Worm (Caenorhabditis elegans) whole organism, L2 larva: Measurements from ENCODE around the gene F47G3.1.

ENCODE experiments used
- C34F6.9 ChIP-seq: fragments of 150-350 bp; optimal IDR thresholded peaks from 2 replicates; lab custom pipeline; 2014; ENCODE audit warnings: missing biosample characterization, missing genetic modification characterization
- F13H6.1 ChIP-seq: sonication (generic microtip); optimal IDR thresholded peaks from 2 replicates; lab custom pipeline; 2016; ENCODE audit warnings: missing genetic modification characterization, missing compliant biosample characterization
- R02D3.7 ChIP-seq: fragments of 150-350 bp; optimal IDR thresholded peaks from 2 replicates; lab custom pipeline; 2014; ENCODE audit warnings: missing biosample characterization, missing genetic modification characterization
- Y55F3AM.14 ChIP-seq: fragments of 200-800 bp; sonication (Bioruptor generic); optimal IDR thresholded peaks from 2 replicates; lab custom pipeline; 2018; ENCODE audit warnings: mild to moderate bottlenecking, missing genetic modification characterization, missing compliant biosample characterization
- ZK546.5 ChIP-seq: sonication (generic microtip); optimal IDR thresholded peaks from 2 replicates; lab custom pipeline; 2017; ENCODE audit warnings: missing biosample characterization, missing genetic modification characterization
- alr-1 ChIP-seq: fragments of 150-350 bp; optimal IDR thresholded peaks from 2 replicates; lab custom pipeline; 2014; ENCODE audit warnings: missing biosample characterization, missing genetic modification characterization
- aly-2 ChIP-seq: fragments of 150-350 bp; optimal IDR thresholded peaks from 2 replicates; lab custom pipeline; 2014; ENCODE audit warnings: missing biosample characterization, missing genetic modification characterization
- ama-1 ChIP-seq: fragments of 150-350 bp; optimal IDR thresholded peaks from 2 replicates; lab custom pipeline; 2018; ENCODE audit warnings: inconsistent platforms
- blmp-1 ChIP-seq: sonication (generic microtip); optimal IDR thresholded peaks from 2 replicates; lab custom pipeline; 2017; ENCODE audit warnings: missing genetic modification characterization, mild to moderate bottlenecking, missing compliant biosample characterization, antibody characterized with exemption, moderate library complexity; ENCODE audit not compliant: insufficient read depth
- ceh-16 ChIP-seq: fragments of 150-350 bp; optimal IDR thresholded peaks from 2 replicates; lab custom pipeline; 2014; ENCODE audit warnings: missing biosample characterization, missing genetic modification characterization
- ceh-82 ChIP-seq: fragments of 150-350 bp; optimal IDR thresholded peaks from 2 replicates; lab custom pipeline; 2014; ENCODE audit warnings: missing biosample characterization, missing genetic modification characterization
- crh-2 ChIP-seq: sonication (generic microtip); optimal IDR thresholded peaks from 2 replicates; lab custom pipeline; 2017; ENCODE audit warnings: missing biosample characterization, missing genetic modification characterization
- egl-27 ChIP-seq: sonication (generic microtip); optimal IDR thresholded peaks from 3 replicates; lab custom pipeline; 2017; ENCODE audit warnings: missing biosample characterization, missing genetic modification reagents, missing genetic modification characterization
- elt-1 ChIP-seq: fragments of 150-350 bp; optimal IDR thresholded peaks from 2 replicates; lab custom pipeline; 2014; ENCODE audit warnings: missing biosample characterization, missing genetic modification characterization
- fos-1 ChIP-seq: fragments of 150-350 bp; optimal IDR thresholded peaks from 2 replicates; lab custom pipeline; 2014; ENCODE audit warnings: missing biosample characterization, missing genetic modification characterization
- gmeb-1 ChIP-seq: fragments of 150-350 bp; optimal IDR thresholded peaks from 2 replicates; lab custom pipeline; 2014; ENCODE audit warnings: missing biosample characterization, missing genetic modification characterization
- lin-11 ChIP-seq: fragments of 150-350 bp; sonication (generic microtip); optimal IDR thresholded peaks from 2 replicates; lab custom pipeline; 2014; ENCODE audit warnings: missing biosample characterization, missing genetic modification characterization, inconsistent platforms, mixed read lengths
- lin-13 ChIP-seq: fragments of 150-350 bp; optimal IDR thresholded peaks from 2 replicates; lab custom pipeline; 2014; ENCODE audit warnings: missing biosample characterization, missing genetic modification reagents, missing genetic modification characterization
- lin-39 ChIP-seq: fragments of 150-350 bp; optimal IDR thresholded peaks from 2 replicates; lab custom pipeline; 2014; ENCODE audit warnings: missing biosample characterization, missing genetic modification reagents, missing genetic modification characterization
- lsy-2 ChIP-seq, 2 experiments: fragments of 150-350 bp in 1 of 2; sonication (generic microtip) in 1 of 2; optimal IDR thresholded peaks; 2 replicates each; lab custom pipeline; 2014 to 2017; ENCODE audit warnings: missing biosample characterization in 2 of 2, missing genetic modification characterization in 2 of 2
- mbf-1 ChIP-seq: sonication (generic microtip); optimal IDR thresholded peaks from 2 replicates; lab custom pipeline; 2017; ENCODE audit warnings: missing biosample characterization, missing genetic modification characterization
- mdl-1 ChIP-seq, 2 experiments: fragments of 150-350 bp in 1 of 2; sonication (generic microtip) in 1 of 2; optimal IDR thresholded peaks; 2 replicates each; lab custom pipeline; 2017; ENCODE audit warnings: missing biosample characterization in 2 of 2, missing genetic modification characterization in 2 of 2
- nhr-10 ChIP-seq: sonication (generic microtip); optimal IDR thresholded peaks from 2 replicates; lab custom pipeline; 2017; ENCODE audit warnings: missing biosample characterization, missing genetic modification characterization
- nhr-11 ChIP-seq: fragments of 150-350 bp; optimal IDR thresholded peaks from 2 replicates; lab custom pipeline; 2014; ENCODE audit warnings: missing biosample characterization, missing genetic modification characterization
- nhr-12 ChIP-seq: fragments of 150-350 bp; optimal IDR thresholded peaks from 2 replicates; lab custom pipeline; 2014; ENCODE audit warnings: missing biosample characterization, missing genetic modification characterization
- nhr-129 ChIP-seq: fragments of 150-350 bp; optimal IDR thresholded peaks from 2 replicates; lab custom pipeline; 2014; ENCODE audit warnings: missing biosample characterization, missing genetic modification characterization
- nhr-21 ChIP-seq: fragments of 150-350 bp; optimal IDR thresholded peaks from 2 replicates; lab custom pipeline; 2014; ENCODE audit warnings: missing biosample characterization, missing genetic modification characterization
- nhr-23 ChIP-seq: fragments of 150-350 bp; optimal IDR thresholded peaks from 2 replicates; lab custom pipeline; 2014; ENCODE audit warnings: missing biosample characterization, missing genetic modification reagents, missing genetic modification characterization
- nhr-237 ChIP-seq: fragments of 150-350 bp; optimal IDR thresholded peaks from 2 replicates; lab custom pipeline; 2014; ENCODE audit warnings: missing biosample characterization, missing genetic modification characterization
- nhr-6 ChIP-seq: fragments of 150-350 bp; optimal IDR thresholded peaks from 2 replicates; lab custom pipeline; 2014; ENCODE audit warnings: missing biosample characterization, missing genetic modification characterization
- nhr-77 ChIP-seq: fragments of 150-350 bp; optimal IDR thresholded peaks from 2 replicates; lab custom pipeline; 2014; ENCODE audit warnings: missing biosample characterization, missing genetic modification characterization
- peb-1 ChIP-seq: fragments of 150-350 bp; optimal IDR thresholded peaks from 2 replicates; lab custom pipeline; 2014; ENCODE audit warnings: missing biosample characterization, missing genetic modification characterization
- sem-4 ChIP-seq: fragments of 150-350 bp; optimal IDR thresholded peaks from 2 replicates; lab custom pipeline; 2014; ENCODE audit warnings: missing biosample characterization, missing genetic modification reagents, missing genetic modification characterization
- skn-1 ChIP-seq: sonication (generic microtip); optimal IDR thresholded peaks from 2 replicates; lab custom pipeline; 2017; ENCODE audit warnings: missing biosample characterization, missing genetic modification characterization
- sma-3 ChIP-seq: sonication (generic microtip); optimal IDR thresholded peaks from 2 replicates; lab custom pipeline; 2016; ENCODE audit warnings: missing genetic modification reagents, missing genetic modification characterization, missing compliant biosample characterization
- sma-9 ChIP-seq, 2 experiments: fragments of 150-350 bp in 1 of 2; sonication (generic microtip) in 1 of 2; optimal IDR thresholded peaks; 2 replicates each; lab custom pipeline; 2014 to 2016; ENCODE audit warnings: missing genetic modification characterization in 2 of 2, mild to moderate bottlenecking in 1 of 2, missing biosample characterization in 1 of 2, missing compliant biosample characterization in 1 of 2, missing genetic modification reagents in 1 of 2, moderate library complexity in 1 of 2
- snpc-4 ChIP-seq: fragments of 150-350 bp; optimal IDR thresholded peaks from 2 replicates; lab custom pipeline; 2014; ENCODE audit warnings: missing biosample characterization, missing genetic modification characterization
- unc-39 ChIP-seq: fragments of 150-350 bp; optimal IDR thresholded peaks from 2 replicates; lab custom pipeline; 2014; ENCODE audit warnings: missing biosample characterization, missing genetic modification characterization
- unc-55 ChIP-seq: fragments of 150-350 bp; sonication (generic microtip); optimal IDR thresholded peaks from 3 replicates; lab custom pipeline; 2014; ENCODE audit warnings: missing biosample characterization, missing genetic modification reagents, missing genetic modification characterization
- unc-62 ChIP-seq: fragments of 150-350 bp; optimal IDR thresholded peaks from 2 replicates; lab custom pipeline; 2014; ENCODE audit warnings: missing biosample characterization, missing genetic modification reagents, missing genetic modification characterization
- zag-1 ChIP-seq: fragments of 150-350 bp; optimal IDR thresholded peaks from 2 replicates; lab custom pipeline; 2014; ENCODE audit warnings: missing biosample characterization, missing genetic modification characterization
- ztf-4 ChIP-seq: fragments of 150-350 bp; optimal IDR thresholded peaks from 2 replicates; lab custom pipeline; 2014; ENCODE audit warnings: missing biosample characterization, missing genetic modification characterization

Gene F47G3.1

ce11 chrX:2385453-2385852, at the start of gene F47G3.1:
Gene F47G3.1, plus strand, starts transcription at chrX:2385753.
- TF ChIP-seq nhr-77: no peak
- no peak for TF ChIP-seq lsy-2 (tag; optimal IDR thresholded peaks at IDR 0.05; lab: Kevin White, UChicago)
- no peak for TF ChIP-seq blmp-1 (tag; lab: Kevin White, UChicago)
- no peak for TF ChIP-seq elt-1

- TF ChIP-seq snpc-4 (tag; lab: Kevin White, UChicago) (no peak), nhr-10 (tag; lab: Kevin White, UChicago) (no peak), lin-11 (tag; lab: Kevin White, UChicago) (no peak), ama-1 (no peak), R02D3.7 (tag; lab: Kevin White, UChicago) (no peak), ZK546.5 (tag; lab: Kevin White, UChicago) (no peak), ztf-4 (no peak), Y55F3AM.14 (no peak), blmp-1 (tag; lab: Kevin White, UChicago) (no peak), lin-13 (GFP tag; lab: Kevin White, UChicago) (no peak), unc-55 (GFP tag; lab: Kevin White, UChicago) (no peak), crh-2 (no peak), skn-1 (no peak)
- TF ChIP-seq, all 48 proteins: peak for 0
These were observed 47.3 kb upstream of the F47G3.1 start, which contains the start of gene nlp-45 for ce11 chrX:2338210-2338609. Gene nlp-45, minus strand, starts transcription at chrX:2338310.

- TF ChIP-seq blmp-1 (tag; lab: Kevin White, UChicago) (no peak), lin-11 (tag; lab: Kevin White, UChicago) (no peak), alr-1 (tag; lab: Kevin White, UChicago) (no peak), nhr-6 (no peak), unc-39 (tag; lab: Kevin White, UChicago) (no peak), lsy-2 (tag; optimal IDR thresholded peaks at IDR 0.05; lab: Kevin White, UChicago) (no peak), sma-3 (GFP tag; lab: Kevin White, UChicago) (no peak), gmeb-1 (tag; lab: Kevin White, UChicago) (no peak), ceh-82 (tag; lab: Kevin White, UChicago) (no peak), aly-2 (tag; lab: Kevin White, UChicago) (no peak), skn-1 (no peak), ztf-4 (no peak), fos-1 (no peak), nhr-12 (tag; lab: Kevin White, UChicago) (no peak), Y55F3AM.14 (no peak), mbf-1 (tag; lab: Kevin White, UChicago) (no peak), nhr-23 (tag; lab: Kevin White, UChicago) (no peak), mdl-1 (tag; optimal IDR thresholded peaks at IDR 0.05; lab: Kevin White, UChicago) (no peak), nhr-11 (tag; lab: Kevin White, UChicago) (no peak)
These were observed 43.6 kb upstream of the F47G3.1 start, which contains the start of gene nlp-22 for ce11 chrX:2341989-2342388. Gene nlp-22, minus strand, starts transcription at chrX:2342089.

- TF ChIP-seq fos-1: no peak
- no peak for TF ChIP-seq aly-2 (tag; lab: Kevin White, UChicago)
- no peak for TF ChIP-seq lin-11 (tag; lab: Kevin White, UChicago)
- TF ChIP-seq nhr-237 (tag; lab: Kevin White, UChicago): no peak
- TF ChIP-seq lin-39: no peak
- no peak for TF ChIP-seq ama-1
- no peak for TF ChIP-seq nhr-23 (tag; lab: Kevin White, UChicago)
- no peak for TF ChIP-seq C34F6.9
- TF ChIP-seq blmp-1 (tag; lab: Kevin White, UChicago): no peak
- no peak for TF ChIP-seq F13H6.1 (tag; lab: Kevin White, UChicago)
- TF ChIP-seq mdl-1 (tag; optimal IDR thresholded peaks at IDR 0.05; lab: Kevin White, UChicago): no peak
- no peak for TF ChIP-seq unc-62 (GFP tag; lab: Kevin White, UChicago)
- no peak for TF ChIP-seq nhr-77
- TF ChIP-seq unc-55 (GFP tag; lab: Kevin White, UChicago): no peak
These were observed 42.7 kb upstream of the F47G3.1 start, which contains the start of gene nlp-23 for ce11 chrX:2342859-2343258. Gene nlp-23, minus strand, starts transcription at chrX:2342959.

- TF ChIP-seq ceh-16 (tag; lab: Kevin White, UChicago) (no peak), nhr-129 (no peak), ZK546.5 (tag; lab: Kevin White, UChicago) (no peak), nhr-21 (no peak), nhr-11 (tag; lab: Kevin White, UChicago) (no peak), sem-4 (tag; lab: Kevin White, UChicago) (no peak), fos-1 (no peak), peb-1 (tag; lab: Kevin White, UChicago) (no peak), mbf-1 (tag; lab: Kevin White, UChicago) (no peak), nhr-237 (tag; lab: Kevin White, UChicago) (no peak), zag-1 (tag; lab: Kevin White, UChicago) (no peak), egl-27 (tag; lab: Kevin White, UChicago) (no peak), lsy-2 (tag; optimal IDR thresholded peaks at IDR 0.05; lab: Kevin White, UChicago) (no peak), ama-1 (no peak), unc-55 (GFP tag; lab: Kevin White, UChicago) (no peak), sma-9 (GFP tag; optimal IDR thresholded peaks at IDR 0.05; lab: Kevin White, UChicago) (no peak), sma-9 (tag; optimal IDR thresholded peaks at IDR 0.05; lab: Kevin White, UChicago) (no peak), skn-1 (no peak), lin-11 (tag; lab: Kevin White, UChicago) (no peak)
- TF ChIP-seq, all 48 proteins: peak for 0
These were observed 41.4 kb upstream of the F47G3.1 start for ce11 chrX:2344104-2344503.
